Worm (Caenorhabditis elegans) whole organism, midembryonic: ENCODE measurements around the gene C18G1.8.

ENCODE experiments used
- T22C8.4 ChIP-seq: fragments of 200-800 bp; sonication (Bioruptor generic); IDR thresholded peaks from 2 replicates; pipeline ENCODE4 v1.3.6; 2022; ENCODE audit warnings: missing genetic modification characterization, missing compliant biosample characterization
- cog-1 ChIP-seq: sonication (generic microtip); optimal IDR thresholded peaks from 2 replicates; lab custom pipeline; 2016; ENCODE audit warnings: missing genetic modification characterization, missing compliant biosample characterization
- flt-1 ChIP-seq: fragments of 200-800 bp; sonication (Bioruptor generic); IDR thresholded peaks from 2 replicates; pipeline ENCODE4 v1.3.6; 2022; ENCODE audit warnings: missing genetic modification characterization, missing compliant biosample characterization
- klf-2 ChIP-seq: fragments of 200-800 bp; sonication (Bioruptor generic); conservative IDR thresholded peaks from 2 replicates; pipeline ENCODE4 v1.3.6; 2022; ENCODE audit warnings: missing genetic modification reagents, missing genetic modification characterization, missing compliant biosample characterization
- ref-1 ChIP-seq: fragments of 200-800 bp; sonication (Bioruptor generic); conservative IDR thresholded peaks from 2 replicates; pipeline ENCODE4 v1.3.6; 2022; ENCODE audit warnings: missing genetic modification reagents, missing genetic modification characterization, missing compliant biosample characterization
- tab-1 ChIP-seq: fragments of 200-800 bp; sonication (Bioruptor generic); IDR thresholded peaks from 2 replicates; pipeline ENCODE4 v1.3.6; 2022; ENCODE audit warnings: missing genetic modification characterization, missing compliant biosample characterization
- ztf-23 ChIP-seq: fragments of 200-800 bp; sonication (Bioruptor generic); IDR thresholded peaks from 2 replicates; pipeline ENCODE4 v1.3.6; 2022; ENCODE audit warnings: missing genetic modification reagents, missing genetic modification characterization, missing compliant biosample characterization
- ztf-29 ChIP-seq: fragments of 200-800 bp; sonication (Bioruptor generic); IDR thresholded peaks from 2 replicates; pipeline ENCODE4 v1.3.6; 2022; ENCODE audit warnings: missing genetic modification reagents, missing genetic modification characterization, missing compliant biosample characterization

- no peak for TF ChIP-seq ztf-23 (GFP tag; lab: Robert Waterston, UW)
- no peak for TF ChIP-seq ref-1 (GFP tag; lab: Robert Waterston, UW)
- no peak for TF ChIP-seq flt-1 (GFP tag; lab: Robert Waterston, UW)
- TF ChIP-seq tab-1: no peak
- no peak for TF ChIP-seq klf-2 (GFP tag; lab: Robert Waterston, UW)
- TF ChIP-seq cog-1: no peak
- TF ChIP-seq T22C8.4: no peak
- no peak for TF ChIP-seq ztf-29 (GFP tag; lab: Robert Waterston, UW)
Measured at ce11 chrV:4758019-4758418, 8.4 kb downstream of the C18G1.8 start.
